Worm (Caenorhabditis elegans): Measurements from ENCODE around the gene T06C12.11.
A peak's percentile ranks its signal among the peaks of the same experiment; 100 is the strongest.

Gene T06C12.11

ce11 chrV:15915307-15915706 lies 22.5 kb downstream of the T06C12.11 start:
- TF ChIP-seq unc-130 (tag; optimal IDR thresholded peaks at IDR 0.05) = no peak
- TF ChIP-seq lin-13 (GFP tag; optimal IDR thresholded peaks at IDR 0.05) = no peak

ce11 chrV:15915919-15916318 lies 23.1 kb downstream of the T06C12.11 start, which contains the start of gene gst-38:
gst-38 (minus strand) TSS chrV:15916070.
- no peak for TF ChIP-seq sup-37 (GFP tag; optimal IDR thresholded peaks at IDR 0.05)
- TF ChIP-seq elt-2 (tag; optimal IDR thresholded peaks at IDR 0.05) = peak; percentile 85

DNA sequence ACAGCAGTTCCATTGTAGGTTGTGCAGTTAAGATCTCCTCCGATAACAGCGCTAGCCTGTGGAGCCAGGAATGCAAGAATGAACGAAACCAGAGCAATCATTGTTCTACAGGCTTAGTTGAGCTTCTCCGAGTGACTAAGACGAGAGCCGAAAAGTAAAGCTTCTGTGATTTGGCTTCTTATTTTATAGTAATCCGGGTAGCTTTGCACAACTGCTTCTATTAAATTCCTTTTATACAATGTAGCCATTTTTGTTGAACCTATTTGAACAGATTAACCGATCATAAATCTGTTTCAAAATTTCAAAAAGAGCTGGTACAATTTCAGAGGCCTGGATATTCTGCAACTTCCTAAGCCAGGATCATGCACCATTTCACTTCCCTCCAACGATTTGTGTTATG lies 24.7 kb downstream of the T06C12.11 start, which contains the start of gene F35E8.9:
F35E8.9 (minus strand) TSS at position 101 of the 400 bp plus-strand sequence.
- TF ChIP-seq xbp-1 (tag; optimal IDR thresholded peaks at IDR 0.05) (no peak), lin-13 (GFP tag; optimal IDR thresholded peaks at IDR 0.05) (no peak), sptf-1 (tag; optimal IDR thresholded peaks at IDR 0.05) (no peak), dpl-1 (GFP tag; optimal IDR thresholded peaks at IDR 0.05) (no peak), zag-1 (tag; optimal IDR thresholded peaks at IDR 0.05) (no peak), grh-1 (GFP tag; IDR thresholded peaks at IDR 0.05) (no peak), nhr-76 (tag; optimal IDR thresholded peaks at IDR 0.05) (no peak), nhr-71 (tag; optimal IDR thresholded peaks at IDR 0.05) (no peak), ztf-4 (tag; optimal IDR thresholded peaks at IDR 0.05) (no peak), skn-1 (tag; optimal IDR thresholded peaks at IDR 0.05) (no peak), C16A3.4 (tag; optimal IDR thresholded peaks at IDR 0.05) (no peak), aly-2 (tag; optimal IDR thresholded peaks at IDR 0.05) (no peak), sox-4 (tag; optimal IDR thresholded peaks at IDR 0.05) (no peak), mab-9 (GFP tag; IDR thresholded peaks at IDR 0.05) (no peak), aha-1 (tag; optimal IDR thresholded peaks at IDR 0.05) (no peak)

DNA sequence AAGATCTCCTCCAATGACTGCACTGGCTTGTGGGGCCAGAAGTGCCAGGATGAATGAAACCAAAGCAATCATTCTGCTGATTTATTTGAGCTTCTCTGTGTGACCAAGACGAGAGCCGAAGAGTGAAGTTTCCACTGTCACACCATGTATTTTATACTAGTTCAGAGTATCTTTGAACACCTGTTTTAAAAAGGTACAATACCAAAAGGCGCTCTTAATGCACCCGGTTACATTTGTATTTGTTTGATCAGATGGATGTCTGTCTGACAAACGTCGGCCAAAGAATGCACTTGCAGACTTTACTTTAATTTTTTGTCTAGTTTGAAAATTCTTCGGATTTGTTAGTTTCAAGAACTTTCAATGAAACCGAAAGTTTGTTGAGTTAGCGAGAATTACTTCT lies 27.5 kb downstream of the T06C12.11 start, which contains the start of gene F35E8.10:
F35E8.10 (minus strand) TSS at position 101 of the 400 bp plus-strand sequence.
- no peak for TF ChIP-seq elt-3 (tag; optimal IDR thresholded peaks at IDR 0.05)
- TF ChIP-seq nhr-20 (tag; optimal IDR thresholded peaks at IDR 0.05) = no peak
- TF ChIP-seq nhr-12 (tag; optimal IDR thresholded peaks at IDR 0.05) = no peak
- TF ChIP-seq ets-5 (GFP tag; IDR thresholded peaks at IDR 0.05) = no peak
- no peak for TF ChIP-seq aly-2 (tag; optimal IDR thresholded peaks at IDR 0.05)
- no peak for TF ChIP-seq egl-27 (tag; optimal IDR thresholded peaks at IDR 0.05)

DNA sequence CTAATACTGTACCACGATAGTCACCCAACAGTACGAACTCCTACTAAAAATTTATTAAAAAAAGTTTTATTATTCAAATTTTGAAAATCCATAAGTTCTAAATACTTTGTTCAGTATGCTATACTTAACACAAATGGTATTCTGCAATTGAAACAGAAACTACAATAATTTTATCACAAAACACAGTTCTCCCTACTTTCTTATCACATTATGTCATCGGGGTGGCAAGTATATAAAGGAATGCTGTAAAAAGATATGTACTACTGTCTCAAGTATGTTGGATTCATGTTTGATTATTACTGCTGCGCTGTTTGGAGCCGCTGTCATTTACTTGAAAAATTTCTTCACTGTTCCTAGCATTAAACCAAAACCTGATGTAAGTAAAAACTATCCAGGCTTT lies 28.3 kb downstream of the T06C12.11 start, which contains the start of gene cdr-1:
cdr-1 (plus strand) TSS at position 208 of the 400 bp plus-strand sequence.
- no peak for TF ChIP-seq nhr-237 (tag; optimal IDR thresholded peaks at IDR 0.05)
- TF ChIP-seq elt-3 (tag; optimal IDR thresholded peaks at IDR 0.05) = peak in 1 of 6 experiments; percentile 11

ce11 chrV:15922979-15923378 lies 30.2 kb downstream of the T06C12.11 start, which contains the start of gene F35E8.13:
F35E8.13 (plus strand) TSS chrV:15923279.
- TF ChIP-seq ceh-82 (tag; optimal IDR thresholded peaks at IDR 0.05) (no peak), alr-1 (tag; optimal IDR thresholded peaks at IDR 0.05; ENCODE audit: borderline replicate concordance) (no peak), jun-1 (tag; optimal IDR thresholded peaks at IDR 0.05) (no peak), zag-1 (tag; optimal IDR thresholded peaks at IDR 0.05) (no peak), grh-1 (GFP tag; IDR thresholded peaks at IDR 0.05) (no peak)

DNA sequence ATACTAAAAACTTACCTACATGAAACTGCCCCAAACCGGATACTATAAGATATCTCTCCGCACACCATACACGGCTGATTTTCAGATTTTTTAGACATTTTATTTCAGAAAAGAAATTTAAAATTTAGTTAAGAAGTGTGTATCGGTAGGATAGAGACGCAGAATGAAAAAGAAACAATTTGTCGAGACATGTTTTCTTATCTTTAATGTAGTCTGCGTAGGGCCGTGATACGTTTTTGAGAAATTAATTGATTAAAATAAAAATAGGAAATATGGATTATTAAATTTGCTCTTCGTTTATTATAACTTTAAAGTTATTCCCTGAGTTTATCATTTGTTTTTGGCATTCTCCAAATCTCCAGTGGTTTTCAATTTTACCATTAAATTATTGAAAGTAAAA lies 31.5 kb downstream of the T06C12.11 start, which contains the start of gene nhr-108:
nhr-108 (minus strand) TSS at position 166 of the 400 bp plus-strand sequence.
- TF ChIP-seq grh-1 (GFP tag; IDR thresholded peaks at IDR 0.05) = no peak
- no peak for TF ChIP-seq C16A3.4 (tag; optimal IDR thresholded peaks at IDR 0.05)
- no peak for TF ChIP-seq hlh-4 (tag; optimal IDR thresholded peaks at IDR 0.05)
- no peak for TF ChIP-seq fkh-8 (tag; optimal IDR thresholded peaks at IDR 0.05)
- peak; percentile 22 for TF ChIP-seq elt-2 (tag; optimal IDR thresholded peaks at IDR 0.05)
- no peak for TF ChIP-seq unc-30 (tag; optimal IDR thresholded peaks at IDR 0.05)
- no peak for TF ChIP-seq efl-1 (optimal IDR thresholded peaks at IDR 0.05)
- peak in 1 of 2 experiments; percentile 85 for TF ChIP-seq efl-1 (GFP tag; optimal IDR thresholded peaks at IDR 0.05 in 1 of 2)

Measured in whole organism, L1 larva.